Fruit fly (Drosophila melanogaster): ENCODE measurements around the gene CG9593.

Gene CG9593

DNA sequence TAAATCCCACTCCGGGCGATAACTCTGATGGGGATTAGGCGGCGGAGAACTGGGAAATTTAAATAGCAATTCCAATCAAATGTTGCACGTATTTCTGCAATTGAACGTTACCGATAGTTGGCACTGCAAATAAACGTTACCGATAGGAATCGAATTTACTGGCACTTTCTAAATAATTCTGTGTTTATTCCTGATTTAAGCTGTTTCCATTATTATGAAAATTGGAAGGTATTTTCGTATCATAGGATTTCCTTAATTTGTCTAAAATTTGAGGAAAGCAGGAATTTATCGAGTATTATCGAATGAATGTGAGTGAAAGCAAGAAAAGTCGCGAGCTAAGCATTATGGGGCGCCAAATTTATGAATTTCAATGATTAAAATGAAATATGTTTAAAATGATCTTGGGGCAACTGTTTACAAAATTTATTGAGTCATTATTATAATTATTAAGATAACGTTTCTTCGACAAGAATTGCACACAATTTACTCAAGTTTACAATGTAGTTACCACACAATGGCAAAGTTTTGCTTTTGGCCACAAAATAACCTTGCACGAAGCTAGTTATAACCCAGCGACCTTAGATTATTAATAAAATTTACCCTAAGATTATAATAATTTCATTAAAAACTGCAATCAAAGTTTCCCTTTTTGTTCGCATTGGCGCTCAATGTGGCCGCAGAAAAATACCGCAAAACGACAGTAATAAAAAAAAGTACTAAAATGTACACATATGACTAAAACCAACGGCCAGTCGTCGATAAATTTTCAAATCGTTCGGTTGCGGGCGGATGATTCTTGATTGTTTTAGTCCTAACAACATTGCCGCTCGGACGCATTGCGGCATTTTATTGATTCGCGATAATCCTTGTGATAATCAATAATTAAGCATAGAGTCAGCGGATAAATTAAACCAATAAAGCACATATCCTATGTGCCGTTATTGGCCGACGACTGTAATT lies 1.7 kb downstream of the CG9593 start, which contains the start of gene alpha-Man-IIb:
Gene alpha-Man-IIb (plus strand): TSS at position 747 of the 960 bp plus-strand sequence.
- TF ChIP-seq vri (GFP tag; optimal IDR thresholded peaks at IDR 0.05) (no peak), CG31627 (GFP tag; optimal IDR thresholded peaks at IDR 0.05) (peak; percentile 22), CG11762 (GFP tag; optimal IDR thresholded peaks at IDR 0.05; ENCODE audit: insufficient read depth) (no peak), Hr4 (GFP tag; optimal IDR thresholded peaks at IDR 0.05) (no peak), salr (GFP tag; optimal IDR thresholded peaks at IDR 0.05) (no peak), CG11902 (GFP tag; optimal IDR thresholded peaks at IDR 0.05) (no peak), CG3032 (tag; optimal IDR thresholded peaks at IDR 0.05) (peak; percentile 59), Smox (GFP tag; optimal IDR thresholded peaks at IDR 0.05) (no peak), Eip75B (GFP tag; optimal IDR thresholded peaks at IDR 0.05) (peak; percentile 13), Sox14 (GFP tag; optimal IDR thresholded peaks at IDR 0.05) (peak; percentile 34), net (GFP tag; optimal IDR thresholded peaks at IDR 0.05) (no peak), lz (GFP tag; optimal IDR thresholded peaks at IDR 0.05) (peak; percentile 5), CG15336 (GFP tag; IDR thresholded peaks at IDR 0.05) (no peak), Gug (GFP tag; IDR thresholded peaks at IDR 0.05) (no peak), CG11294 (GFP tag; IDR thresholded peaks at IDR 0.05) (no peak), achi (GFP tag; optimal IDR thresholded peaks at IDR 0.05) (no peak), svp (GFP tag) (peak; percentile 70), cyc (GFP tag; optimal IDR thresholded peaks at IDR 0.05) (peak; percentile 12), fkh (GFP tag; optimal IDR thresholded peaks at IDR 0.05) (peak; percentile 98), CG6808 (GFP tag; optimal IDR thresholded peaks at IDR 0.05) (no peak), CG8632 (GFP tag; optimal IDR thresholded peaks at IDR 0.05) (no peak), Sox102F (GFP tag; optimal IDR thresholded peaks at IDR 0.05) (no peak), esn (GFP tag; optimal IDR thresholded peaks at IDR 0.05) (peak; percentile 19), CG6792 (GFP tag; optimal IDR thresholded peaks at IDR 0.05) (no peak), OdsH (GFP tag; optimal IDR thresholded peaks at IDR 0.05) (no peak), CG8319 (GFP tag; optimal IDR thresholded peaks at IDR 0.05) (no peak), Hr39 (GFP tag; optimal IDR thresholded peaks at IDR 0.05) (no peak), ss (GFP tag; optimal IDR thresholded peaks at IDR 0.05) (peak in 1 of 2 experiments; percentile 23), Hr38 (GFP tag; optimal IDR thresholded peaks at IDR 0.05) (no peak), CG8119 (GFP tag; IDR thresholded peaks at IDR 0.05) (no peak), Sox15 (GFP tag; optimal IDR thresholded peaks at IDR 0.05) (no peak), CG4318 (GFP tag; optimal IDR thresholded peaks at IDR 0.05) (no peak), Lpt (GFP tag; optimal IDR thresholded peaks at IDR 0.05) (no peak), CG6163 (GFP tag; IDR thresholded peaks at IDR 0.05) (peak; percentile 30; the same call in 1 of the 3 replicates), Blimp-1 (GFP tag; optimal IDR thresholded peaks at IDR 0.05) (no peak), dac (GFP tag; optimal IDR thresholded peaks at IDR 0.05) (no peak), acj6 (GFP tag; optimal IDR thresholded peaks at IDR 0.05) (no peak), Eip78C (GFP tag) (peak; percentile 74), Ets96B (tag; optimal IDR thresholded peaks at IDR 0.05) (no peak), dsx (GFP tag; optimal IDR thresholded peaks at IDR 0.05; ENCODE audit: poor library complexity, severe bottlenecking) (peak; percentile 69), CG16779 (tag; optimal IDR thresholded peaks at IDR 0.05) (no peak), eg (GFP tag; IDR thresholded peaks at IDR 0.05) (no peak), fd85E (GFP tag; optimal IDR thresholded peaks at IDR 0.05) (no peak), CG9139 (GFP tag; optimal IDR thresholded peaks at IDR 0.05) (no peak), fd59A (GFP tag; optimal IDR thresholded peaks at IDR 0.05) (no peak), spab (GFP tag; optimal IDR thresholded peaks at IDR 0.05) (no peak), CG7368 (GFP tag; optimal IDR thresholded peaks at IDR 0.05) (no peak), Ets21C (GFP tag; optimal IDR thresholded peaks at IDR 0.05) (no peak), Met (GFP tag; optimal IDR thresholded peaks at IDR 0.05) (no peak), CG32006 (GFP tag; optimal IDR thresholded peaks at IDR 0.05) (no peak)
